Worm (Caenorhabditis elegans) whole organism, L2 larva: ENCODE measurements around the gene fbxa-9.
"Not testable (repeated sequence)": the region's sequence is repeated elsewhere in the genome, so short reads cannot be mapped to it uniquely, and the experiment has no call there.

Experiments
- nhr-237 ChIP-seq: fragments of 150-350 bp; optimal IDR thresholded peaks from 2 replicates; lab custom pipeline; 2014; ENCODE audit warnings: missing biosample characterization, missing genetic modification characterization
- unc-55 ChIP-seq: fragments of 150-350 bp; sonication (generic microtip); optimal IDR thresholded peaks from 3 replicates; lab custom pipeline; 2014; ENCODE audit warnings: missing biosample characterization, missing genetic modification reagents, missing genetic modification characterization

ce11 chrIII:2261353-2261752, 5.1 kb upstream of the fbxa-9 start, which contains the start of gene fbxa-42:
- TF ChIP-seq unc-55; nhr-237 (tag; lab: Kevin White, UChicago): not testable (repeated sequence)
